Fruit fly (Drosophila melanogaster) whole organism, prepupa: Measurements from ENCODE around the gene CG2698.
A peak's percentile ranks its signal among the peaks of the same experiment; 100 is the strongest.

Source experiments
- Blimp-1 ChIP-seq: fragments of 200-800 bp; sonication (Bioruptor generic); optimal IDR thresholded peaks from 3 replicates; lab custom pipeline; 2017; ENCODE audit warnings: missing biosample characterization, missing genetic modification characterization, mild to moderate bottlenecking, moderate library complexity, missing genetic modification reagents
- CG10631 ChIP-seq: fragments of 200-800 bp; sonication (Bioruptor generic); optimal IDR thresholded peaks from 2 replicates; lab custom pipeline; 2016; ENCODE audit warnings: missing biosample characterization, missing genetic modification characterization
- CG10669 ChIP-seq: fragments of 200-800 bp; sonication (Bioruptor generic); optimal IDR thresholded peaks from 3 replicates; lab custom pipeline; 2018; ENCODE audit warnings: missing biosample characterization, mild to moderate bottlenecking, missing genetic modification characterization, moderate library complexity
- CG11294 ChIP-seq: fragments of 200-800 bp; sonication (Bioruptor generic); IDR thresholded peaks from 2 replicates; pipeline ENCODE4 v1.3.6; 2022; ENCODE audit warnings: missing biosample characterization, missing genetic modification characterization
- CG11762 ChIP-seq: fragments of 200-800 bp; sonication (Bioruptor generic); optimal IDR thresholded peaks from 3 replicates; lab custom pipeline; 2016; ENCODE audit warnings: missing biosample characterization, missing genetic modification characterization; ENCODE audit not compliant: insufficient read depth
- CG11902 ChIP-seq: fragments of 200-800 bp; sonication (Bioruptor generic); optimal IDR thresholded peaks from 3 replicates; lab custom pipeline; 2016; ENCODE audit warnings: missing biosample characterization, missing genetic modification characterization
- CG15336 ChIP-seq: fragments of 200-800 bp; sonication (Bioruptor generic); IDR thresholded peaks from 2 replicates; pipeline ENCODE4 v1.3.6; 2022; ENCODE audit warnings: missing biosample characterization, missing genetic modification characterization
- CG1621 ChIP-seq: fragments of 200-800 bp; sonication (Bioruptor generic); optimal IDR thresholded peaks from 3 replicates; lab custom pipeline; 2018; ENCODE audit warnings: missing biosample characterization, mild to moderate bottlenecking, missing genetic modification characterization
- CG16779 ChIP-seq: fragments of 200-800 bp; sonication (Bioruptor generic); optimal IDR thresholded peaks from 3 replicates; lab custom pipeline; 2017; ENCODE audit warnings: missing biosample characterization, mild to moderate bottlenecking, missing genetic modification characterization
- CG3032 ChIP-seq: fragments of 200-800 bp; optimal IDR thresholded peaks from 2 replicates; lab custom pipeline; 2019; ENCODE audit warnings: missing biosample characterization, mild to moderate bottlenecking, missing genetic modification characterization, moderate library complexity
- CG31627 ChIP-seq: fragments of 200-800 bp; sonication (Bioruptor generic); optimal IDR thresholded peaks from 3 replicates; lab custom pipeline; 2016; ENCODE audit warnings: missing biosample characterization, missing genetic modification characterization
- CG32006 ChIP-seq: fragments of 200-800 bp; sonication (Bioruptor generic); optimal IDR thresholded peaks from 3 replicates; lab custom pipeline; 2017; ENCODE audit warnings: missing biosample characterization, mild to moderate bottlenecking, missing genetic modification characterization
- CG3919 ChIP-seq: fragments of 200-800 bp; sonication (Bioruptor generic); optimal IDR thresholded peaks from 3 replicates; lab custom pipeline; 2016; ENCODE audit warnings: missing biosample characterization, missing genetic modification characterization
- CG4318 ChIP-seq: fragments of 200-800 bp; sonication (Bioruptor generic); optimal IDR thresholded peaks from 3 replicates; lab custom pipeline; 2017; ENCODE audit warnings: missing biosample characterization, mild to moderate bottlenecking, missing genetic modification characterization
- CG6163 ChIP-seq: fragments of 200-800 bp; sonication (Bioruptor generic); IDR thresholded peaks from 3 replicates; pipeline ENCODE4 v1.3.6; 2022; ENCODE audit warnings: missing biosample characterization, missing genetic modification characterization
- CG6276 ChIP-seq: fragments of 200-800 bp; sonication (Bioruptor generic); optimal IDR thresholded peaks from 2 replicates; lab custom pipeline; 2017; ENCODE audit warnings: missing biosample characterization, mild to moderate bottlenecking, missing genetic modification characterization
- CG6808 ChIP-seq: fragments of 200-800 bp; sonication (Bioruptor generic); optimal IDR thresholded peaks from 3 replicates; lab custom pipeline; 2017; ENCODE audit warnings: missing biosample characterization, missing genetic modification characterization, mild to moderate bottlenecking, moderate library complexity, missing genetic modification reagents
- CG6854 ChIP-seq: fragments of 200-800 bp; sonication (Bioruptor generic); optimal IDR thresholded peaks from 2 replicates; lab custom pipeline; 2017; ENCODE audit warnings: missing biosample characterization, mild to moderate bottlenecking, missing genetic modification characterization
- CG7368 ChIP-seq: fragments of 200-800 bp; sonication (Bioruptor generic); optimal IDR thresholded peaks from 3 replicates; lab custom pipeline; 2016; ENCODE audit warnings: missing biosample characterization, missing genetic modification characterization
- CG8119 ChIP-seq: fragments of 200-800 bp; sonication (Bioruptor generic); IDR thresholded peaks from 3 replicates; pipeline ENCODE4 v1.3.6; 2022; ENCODE audit warnings: missing biosample characterization, missing genetic modification characterization
- CG8319 ChIP-seq: fragments of 200-800 bp; sonication (Bioruptor generic); optimal IDR thresholded peaks from 3 replicates; lab custom pipeline; 2016; ENCODE audit warnings: missing biosample characterization, missing genetic modification characterization
- CG8632 ChIP-seq: fragments of 200-800 bp; sonication (Bioruptor generic); optimal IDR thresholded peaks from 3 replicates; lab custom pipeline; 2016; ENCODE audit warnings: missing biosample characterization, missing genetic modification characterization
- Ets21C ChIP-seq: fragments of 200-800 bp; sonication (Bioruptor generic); optimal IDR thresholded peaks from 3 replicates; lab custom pipeline; 2016; ENCODE audit warnings: missing biosample characterization, missing genetic modification characterization
- Ets96B ChIP-seq: fragments of 200-800 bp; optimal IDR thresholded peaks from 2 replicates; lab custom pipeline; 2019; ENCODE audit warnings: missing biosample characterization, mild to moderate bottlenecking, missing genetic modification characterization, moderate library complexity
- Gug ChIP-seq: fragments of 200-800 bp; sonication (Bioruptor generic); IDR thresholded peaks from 2 replicates; pipeline ENCODE4 v1.3.6; 2022; ENCODE audit warnings: missing biosample characterization, missing genetic modification characterization
- Hr38 ChIP-seq: sonication (Bioruptor generic); optimal IDR thresholded peaks from 2 replicates; lab custom pipeline; 2016; ENCODE audit warnings: missing biosample characterization, missing genetic modification characterization
- Hr39 ChIP-seq: fragments of 200-800 bp; sonication (Bioruptor generic); optimal IDR thresholded peaks from 2 replicates; lab custom pipeline; 2016; ENCODE audit warnings: missing biosample characterization, missing genetic modification characterization
- Hr4 ChIP-seq: fragments of 200-800 bp; sonication (Bioruptor generic); optimal IDR thresholded peaks from 3 replicates; lab custom pipeline; 2016; ENCODE audit warnings: missing biosample characterization, missing genetic modification characterization
- Met ChIP-seq: fragments of 200-800 bp; sonication (Bioruptor generic); optimal IDR thresholded peaks from 3 replicates; lab custom pipeline; 2016; ENCODE audit warnings: missing biosample characterization, missing genetic modification characterization
- OdsH ChIP-seq: fragments of 200-800 bp; sonication (Bioruptor generic); optimal IDR thresholded peaks from 3 replicates; lab custom pipeline; 2016; ENCODE audit warnings: missing biosample characterization, missing genetic modification characterization
- Smox ChIP-seq: fragments of 200-800 bp; sonication (Bioruptor generic); optimal IDR thresholded peaks from 3 replicates; lab custom pipeline; 2016; ENCODE audit warnings: missing biosample characterization, missing genetic modification characterization
- Sox14 ChIP-seq: fragments of 200-800 bp; sonication (Bioruptor generic); optimal IDR thresholded peaks from 3 replicates; lab custom pipeline; 2016; ENCODE audit warnings: missing biosample characterization, missing genetic modification characterization
- Sox15 ChIP-seq: fragments of 200-800 bp; sonication (Bioruptor generic); optimal IDR thresholded peaks from 3 replicates; lab custom pipeline; 2016; ENCODE audit warnings: missing biosample characterization, missing genetic modification characterization
- achi ChIP-seq: fragments of 200-800 bp; sonication (Bioruptor generic); optimal IDR thresholded peaks from 3 replicates; lab custom pipeline; 2016; ENCODE audit warnings: missing biosample characterization, missing genetic modification characterization
- acj6 ChIP-seq: fragments of 200-800 bp; sonication (Bioruptor generic); optimal IDR thresholded peaks from 3 replicates; lab custom pipeline; 2016; ENCODE audit warnings: missing biosample characterization, missing genetic modification characterization
- cyc ChIP-seq: fragments of 200-800 bp; sonication (Bioruptor generic); optimal IDR thresholded peaks from 3 replicates; lab custom pipeline; 2016; ENCODE audit warnings: missing biosample characterization, missing genetic modification characterization
- dac ChIP-seq: fragments of 200-800 bp; sonication (Bioruptor generic); optimal IDR thresholded peaks from 2 replicates; lab custom pipeline; 2017; ENCODE audit warnings: missing biosample characterization, mild to moderate bottlenecking, missing genetic modification characterization
- dsx ChIP-seq: fragments of 200-800 bp; optimal IDR thresholded peaks from 3 replicates; lab custom pipeline; 2019; ENCODE audit warnings: missing biosample characterization, mild to moderate bottlenecking, missing genetic modification characterization, moderate library complexity; ENCODE audit not compliant: poor library complexity, severe bottlenecking
- fd59A ChIP-seq: fragments of 200-800 bp; sonication (Bioruptor generic); optimal IDR thresholded peaks from 2 replicates; lab custom pipeline; 2017; ENCODE audit warnings: missing biosample characterization, mild to moderate bottlenecking, missing genetic modification characterization, missing genetic modification reagents
- fd85E ChIP-seq: fragments of 200-800 bp; sonication (Bioruptor generic); optimal IDR thresholded peaks from 3 replicates; lab custom pipeline; 2016; ENCODE audit warnings: missing biosample characterization, missing genetic modification characterization
- fkh ChIP-seq: fragments of 200-800 bp; sonication (Bioruptor generic); optimal IDR thresholded peaks from 3 replicates; lab custom pipeline; 2017; ENCODE audit warnings: missing biosample characterization, mild to moderate bottlenecking, missing genetic modification characterization, moderate library complexity
- lz ChIP-seq: fragments of 200-800 bp; sonication (Bioruptor generic); optimal IDR thresholded peaks from 3 replicates; lab custom pipeline; 2016; ENCODE audit warnings: missing biosample characterization, missing genetic modification characterization
- net ChIP-seq: fragments of 200-800 bp; sonication (Bioruptor generic); optimal IDR thresholded peaks from 3 replicates; lab custom pipeline; 2016; ENCODE audit warnings: missing biosample characterization, missing genetic modification characterization
- salr ChIP-seq, 2 experiments: fragments of 200-800 bp; sonication (Bioruptor generic); optimal IDR thresholded peaks; 3 replicates each; lab custom pipeline; 2016 to 2018; ENCODE audit warnings: missing biosample characterization in 2 of 2, missing genetic modification characterization in 2 of 2, mild to moderate bottlenecking in 1 of 2
- ss ChIP-seq, 2 experiments: fragments of 200-800 bp; sonication (Bioruptor generic); optimal IDR thresholded peaks; 2 replicates in 1 of 2; 3 replicates in 1 of 2; lab custom pipeline; 2017 to 2018; ENCODE audit warnings: mild to moderate bottlenecking in 2 of 2, missing biosample characterization in 2 of 2, missing genetic modification characterization in 2 of 2, moderate library complexity in 1 of 2
- svp ChIP-seq: fragments of 200-800 bp; sonication (Bioruptor generic); peaks from one replicate; lab custom pipeline; 2016; ENCODE audit warnings: missing biosample characterization, missing genetic modification characterization
- topi ChIP-seq: fragments of 200-800 bp; sonication (Bioruptor generic); optimal IDR thresholded peaks from 3 replicates; lab custom pipeline; 2016; ENCODE audit warnings: missing biosample characterization, missing genetic modification characterization

The CG2698 gene

DNA sequence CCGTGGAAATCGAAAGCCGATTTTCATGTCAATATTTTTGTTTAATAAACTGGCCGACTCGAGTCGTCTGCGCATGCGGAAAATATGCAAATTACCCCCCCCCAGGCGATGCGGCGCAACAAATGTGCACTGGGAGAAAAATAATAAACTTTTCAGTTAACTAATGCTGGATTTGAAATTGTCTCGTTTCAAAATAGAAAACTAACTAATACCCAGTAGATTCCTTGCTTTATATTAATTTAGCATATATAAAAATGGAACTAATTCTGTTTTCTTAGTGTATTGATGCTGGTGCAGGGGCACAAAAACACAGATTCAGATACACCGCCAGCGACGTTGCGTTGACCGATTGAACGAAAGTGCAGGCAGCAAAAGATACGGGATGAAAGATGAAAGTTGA lies 36.5 kb downstream of the CG2698 start (continued):
- TF ChIP-seq CG6163 (GFP tag; lab: Robert Waterston, UW) (peak; percentile 90), fkh (GFP tag; lab: Kevin White, UChicago) (no peak), CG8119 (GFP tag; lab: Robert Waterston, UW) (peak; percentile 88), salr (GFP tag; optimal IDR thresholded peaks at IDR 0.05; lab: Kevin White, UChicago) (peak in 1 of 2 experiments; percentile 46), CG8632 (GFP tag; lab: Kevin White, UChicago) (peak; percentile 50), lz (GFP tag; lab: Kevin White, UChicago) (peak; percentile 48), CG7368 (GFP tag; lab: Kevin White, UChicago) (peak; percentile 63), CG4318 (GFP tag; lab: Kevin White, UChicago) (peak; percentile 71), OdsH (GFP tag; lab: Kevin White, UChicago) (peak; percentile 71), Ets96B (tag; lab: Kevin White, UChicago) (peak; percentile 53), Blimp-1 (GFP tag; lab: Kevin White, UChicago) (peak; percentile 10), svp (peak; percentile 89), CG10669 (GFP tag; lab: Kevin White, UChicago) (peak; percentile 61), Met (GFP tag; lab: Kevin White, UChicago) (peak; percentile 49), CG3032 (tag; lab: Kevin White, UChicago) (peak; percentile 46), dsx (GFP tag; lab: Kevin White, UChicago) (peak; percentile 19), CG11294 (GFP tag; lab: Robert Waterston, UW) (peak; percentile 64), CG1621 (tag; lab: Kevin White, UChicago) (no peak), achi (GFP tag; lab: Kevin White, UChicago) (peak; percentile 55), Gug (GFP tag; lab: Robert Waterston, UW) (peak; percentile 79), CG6854 (GFP tag; lab: Kevin White, UChicago) (no peak), Smox (GFP tag; lab: Kevin White, UChicago) (peak; percentile 28), CG6276 (GFP tag; lab: Kevin White, UChicago) (peak; percentile 78), CG3919 (GFP tag; lab: Kevin White, UChicago) (peak; percentile 83), CG11902 (GFP tag; lab: Kevin White, UChicago) (peak; percentile 47), Ets21C (GFP tag; lab: Kevin White, UChicago) (peak; percentile 13), topi (GFP tag; lab: Kevin White, UChicago) (peak; percentile 58), Sox14 (peak; percentile 38), CG6808 (peak; percentile 46), CG11762 (peak; percentile 55), CG31627 (GFP tag; lab: Kevin White, UChicago) (peak; percentile 48), fd85E (GFP tag; lab: Kevin White, UChicago) (no peak)
- TF ChIP-seq, all 60 proteins: peak for 48

DNA sequence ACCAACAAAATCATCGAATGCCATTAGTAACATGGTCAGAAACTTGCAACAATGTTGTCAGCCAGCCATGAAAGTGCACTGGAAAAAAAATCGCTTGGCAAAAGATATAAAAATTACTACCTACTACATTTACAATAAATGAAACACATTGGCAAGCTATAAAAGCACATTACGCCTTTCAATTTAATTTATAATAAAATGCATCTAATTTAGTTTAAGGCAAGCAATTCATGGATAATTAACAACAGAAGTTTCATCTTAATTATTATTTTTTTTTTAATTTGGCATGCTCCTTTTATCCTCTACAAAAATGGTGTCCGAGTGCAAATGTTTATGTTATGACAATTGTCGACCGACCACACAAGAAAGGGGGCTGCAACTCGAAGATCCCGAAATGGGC lies 37.6 kb downstream of the CG2698 start:
- TF ChIP-seq fd59A (GFP tag; lab: Kevin White, UChicago) = no peak
- no peak for TF ChIP-seq CG3919 (GFP tag; lab: Kevin White, UChicago)
- TF ChIP-seq OdsH (GFP tag; lab: Kevin White, UChicago) = no peak
- TF ChIP-seq CG15336 (GFP tag; lab: Robert Waterston, UW) = peak; percentile 56
- peak; percentile 38 for TF ChIP-seq Hr4 (GFP tag; lab: Kevin White, UChicago)
- no peak for TF ChIP-seq CG8319 (GFP tag; lab: Kevin White, UChicago)
- TF ChIP-seq cyc = no peak
- no peak for TF ChIP-seq salr (GFP tag; optimal IDR thresholded peaks at IDR 0.05; lab: Kevin White, UChicago)
- no peak for TF ChIP-seq CG11902 (GFP tag; lab: Kevin White, UChicago)
- peak; percentile 57 for TF ChIP-seq svp
- TF ChIP-seq Met (GFP tag; lab: Kevin White, UChicago) = no peak
- TF ChIP-seq CG6808 = no peak
- no peak for TF ChIP-seq Gug (GFP tag; lab: Robert Waterston, UW)
- no peak for TF ChIP-seq Sox14
- TF ChIP-seq CG3032 (tag; lab: Kevin White, UChicago) = no peak
- TF ChIP-seq fd85E (GFP tag; lab: Kevin White, UChicago) = no peak
- no peak for TF ChIP-seq lz (GFP tag; lab: Kevin White, UChicago)
- no peak for TF ChIP-seq Hr39 (GFP tag; lab: Kevin White, UChicago)
- TF ChIP-seq CG7368 (GFP tag; lab: Kevin White, UChicago) = no peak
- TF ChIP-seq CG11762 = no peak
- TF ChIP-seq CG4318 (GFP tag; lab: Kevin White, UChicago) = peak; percentile 23
- TF ChIP-seq acj6 (GFP tag; lab: Kevin White, UChicago) = no peak
- TF ChIP-seq Blimp-1 (GFP tag; lab: Kevin White, UChicago) = no peak
- no peak for TF ChIP-seq CG16779 (tag; lab: Kevin White, UChicago)
- TF ChIP-seq Hr38 (GFP tag; lab: Kevin White, UChicago) = no peak
- TF ChIP-seq dac = no peak
- TF ChIP-seq CG6854 (GFP tag; lab: Kevin White, UChicago) = no peak
- TF ChIP-seq CG10631 (GFP tag; lab: Kevin White, UChicago) = no peak
- no peak for TF ChIP-seq ss (GFP tag; optimal IDR thresholded peaks at IDR 0.05; lab: Kevin White, UChicago)
- TF ChIP-seq CG6276 (GFP tag; lab: Kevin White, UChicago) = no peak
- TF ChIP-seq Sox15 (GFP tag; lab: Kevin White, UChicago) = no peak
- peak; percentile 45 for TF ChIP-seq CG32006 (GFP tag; lab: Kevin White, UChicago)
- no peak for TF ChIP-seq net
